Fruit fly (Drosophila melanogaster): ENCODE measurements around the gene squ.

squ gene

dm6 chr2L:16683958-16684877, 4.4 kb downstream of the squ start, which contains the start of gene CG31807 (continued):
- TF ChIP-seq CrebA (GFP tag; optimal IDR thresholded peaks at IDR 0.05; ENCODE audit: borderline replicate concordance) (peak; percentile 67), br (GFP tag; optimal IDR thresholded peaks at IDR 0.05) (peak; percentile 90), dsf (GFP tag; optimal IDR thresholded peaks at IDR 0.05; ENCODE audit: borderline replicate concordance) (peak; percentile 6), brk (GFP tag; optimal IDR thresholded peaks at IDR 0.05) (peak; percentile 46), sv (GFP tag; optimal IDR thresholded peaks at IDR 0.05) (peak; percentile 42), sage (GFP tag; optimal IDR thresholded peaks at IDR 0.05) (peak; percentile 45), woc (GFP tag; optimal IDR thresholded peaks at IDR 0.05) (peak; percentile 90), jim (GFP tag; optimal IDR thresholded peaks at IDR 0.05) (no peak)

DNA sequence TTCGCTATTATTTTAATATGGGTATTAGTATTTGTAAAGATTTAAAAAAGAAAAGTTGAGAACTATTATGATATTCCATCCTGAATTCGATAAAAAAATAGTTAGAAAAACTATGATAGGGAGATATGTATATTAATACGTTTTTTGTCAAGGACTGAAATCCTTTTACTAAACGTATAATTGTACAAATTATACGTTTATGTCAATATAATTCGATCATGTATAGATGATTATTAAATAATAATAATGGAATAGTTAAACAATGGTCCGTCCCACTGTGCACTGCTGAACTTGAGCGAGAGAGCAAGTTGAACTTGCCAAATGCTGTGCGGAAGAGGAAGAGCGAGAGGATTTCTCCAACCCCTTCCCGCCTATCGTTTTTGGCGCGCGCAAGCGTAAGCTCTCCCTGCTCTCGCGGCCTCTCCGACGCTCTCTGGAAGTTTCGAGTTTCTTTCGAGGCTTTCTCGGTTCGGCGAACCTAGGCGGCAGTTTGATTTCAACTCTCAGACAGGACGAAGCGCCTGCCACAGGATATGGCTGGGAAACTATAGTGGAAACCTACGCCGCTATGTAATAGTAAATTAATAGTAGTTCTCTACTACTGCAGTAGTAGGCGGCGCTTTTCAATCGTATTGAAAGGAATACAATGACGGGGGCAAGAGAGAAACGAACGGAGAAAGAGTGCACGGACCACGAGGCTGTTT, 5.2 kb downstream of the squ start:
- TF ChIP-seq Rel (GFP tag; optimal IDR thresholded peaks at IDR 0.05): no peak
- no peak for TF ChIP-seq Rel (tag; optimal IDR thresholded peaks at IDR 0.05)
- peak; percentile 43 for TF ChIP-seq CG9705 (GFP tag; optimal IDR thresholded peaks at IDR 0.05)
- peak; percentile 3 for TF ChIP-seq brk (GFP tag; optimal IDR thresholded peaks at IDR 0.05)
- no peak for TF ChIP-seq Jra (GFP tag; optimal IDR thresholded peaks at IDR 0.05)
- no peak for TF ChIP-seq GATAd (GFP tag; optimal IDR thresholded peaks at IDR 0.05)
- TF ChIP-seq psq (GFP tag; optimal IDR thresholded peaks at IDR 0.05): peak; percentile 78
- no peak for TF ChIP-seq pan (optimal IDR thresholded peaks at IDR 0.05)
- peak; percentile 21 for TF ChIP-seq CrebA (GFP tag; optimal IDR thresholded peaks at IDR 0.05; ENCODE audit: borderline replicate concordance)
- TF ChIP-seq foxo (GFP tag; optimal IDR thresholded peaks at IDR 0.05): peak in 1 of 2 experiments; percentile 79
- peak; percentile 52 for TF ChIP-seq dmrt93B (GFP tag; optimal IDR thresholded peaks at IDR 0.05)
- peak; percentile 17 for TF ChIP-seq Hr83 (GFP tag; optimal IDR thresholded peaks at IDR 0.05; ENCODE audit: poor library complexity, severe bottlenecking)
- peak; percentile 48 for TF ChIP-seq rgr (GFP tag; optimal IDR thresholded peaks at IDR 0.05)
- TF ChIP-seq dl (GFP tag; optimal IDR thresholded peaks at IDR 0.05; ENCODE audit: insufficient read depth in 1 of 2, partially characterized antibody in 2 of 2): peak; percentile 60 to 87
- TF ChIP-seq Sp1 (GFP tag; optimal IDR thresholded peaks at IDR 0.05): peak; percentile 90
- TF ChIP-seq Dif (GFP tag; optimal IDR thresholded peaks at IDR 0.05; ENCODE audit: partially characterized antibody): peak; percentile 94
- peak; percentile 77 for TF ChIP-seq OdsH (GFP tag; optimal IDR thresholded peaks at IDR 0.05)
- peak; percentile 49 for TF ChIP-seq woc (GFP tag; optimal IDR thresholded peaks at IDR 0.05)
- no peak for TF ChIP-seq tai (GFP tag; optimal IDR thresholded peaks at IDR 0.05)
- TF ChIP-seq Vsx2 (GFP tag; optimal IDR thresholded peaks at IDR 0.05; ENCODE audit: partially characterized antibody): peak; percentile 83
- peak; percentile 65 for TF ChIP-seq fru (GFP tag; optimal IDR thresholded peaks at IDR 0.05)
- peak; percentile 78 for TF ChIP-seq HLH106 (tag; optimal IDR thresholded peaks at IDR 0.05)

dm6 chr2L:16685612-16685912, 5.7 kb downstream of the squ start:
- no peak for TF ChIP-seq tai (GFP tag; optimal IDR thresholded peaks at IDR 0.05)
- no peak for TF ChIP-seq foxo (GFP tag; optimal IDR thresholded peaks at IDR 0.05)
- TF ChIP-seq brk (GFP tag; optimal IDR thresholded peaks at IDR 0.05): no peak
- no peak for TF ChIP-seq pan (optimal IDR thresholded peaks at IDR 0.05)
- TF ChIP-seq Dfd (GFP tag; optimal IDR thresholded peaks at IDR 0.05): no peak
- TF ChIP-seq Myc (optimal IDR thresholded peaks at IDR 0.05): no peak
- TF ChIP-seq Hnf4 (GFP tag; optimal IDR thresholded peaks at IDR 0.05): no peak
- no peak for TF ChIP-seq HLH106 (tag; optimal IDR thresholded peaks at IDR 0.05)
- TF ChIP-seq jim (GFP tag; optimal IDR thresholded peaks at IDR 0.05): no peak
- no peak for TF ChIP-seq Hr78 (GFP tag; optimal IDR thresholded peaks at IDR 0.05)
- no peak for TF ChIP-seq CG9705 (GFP tag; optimal IDR thresholded peaks at IDR 0.05)
- no peak for TF ChIP-seq dl (GFP tag; optimal IDR thresholded peaks at IDR 0.05; ENCODE audit: insufficient read depth in 1 of 2, partially characterized antibody in 2 of 2)
- TF ChIP-seq Sp1 (GFP tag; optimal IDR thresholded peaks at IDR 0.05): no peak
- TF ChIP-seq Hr83 (GFP tag; optimal IDR thresholded peaks at IDR 0.05; ENCODE audit: poor library complexity, severe bottlenecking): no peak
- TF ChIP-seq dmrt93B (GFP tag; optimal IDR thresholded peaks at IDR 0.05): no peak

All from whole organism, wandering third instar larva.